ENCODE assay signal across 1 fruit fly cellular context in genomic region chrX:5524240-5524881, dm6.
A peak's percentile ranks its signal among the peaks of the same experiment; 100 is the strongest.
TF ChIP-seq lines count a peak whose summit lies in the region.

No protein-coding gene starts in this region.

TF ChIP-seq in whole organism, embryonic, 481 proteins besides CTCF, POLR2A, EP300 and RAD21 (continued from another document):
- no peak for TF ChIP-seq Ravus (GFP tag; IDR thresholded peaks at IDR 0.05; lab: Robert Waterston, UW)
- TF ChIP-seq Fer1 (GFP tag; optimal IDR thresholded peaks at IDR 0.05; lab: Kevin White, UChicago), result peak; percentile 25
- no peak for TF ChIP-seq dmrt11E (tag; optimal IDR thresholded peaks at IDR 0.05; lab: Kevin White, UChicago)
- peak; percentile 87 for TF ChIP-seq abd-A (tag; optimal IDR thresholded peaks at IDR 0.05; lab: Kevin White, UChicago)
- TF ChIP-seq hbn (GFP tag; IDR thresholded peaks at IDR 0.05; lab: Robert Waterston, UW; ENCODE audit: partially characterized antibody), result peak; percentile 66
- TF ChIP-seq MESR4 (GFP tag; optimal IDR thresholded peaks at IDR 0.05; lab: Kevin White, UChicago), result no peak
- no peak for TF ChIP-seq CrebB (tag; optimal IDR thresholded peaks at IDR 0.05; lab: Kevin White, UChicago)
- TF ChIP-seq CG8290 (GFP tag; optimal IDR thresholded peaks at IDR 0.05; lab: Kevin White, UChicago), result no peak
- peak in 1 of 2 experiments; percentile 23 for TF ChIP-seq CG8290 (tag; optimal IDR thresholded peaks at IDR 0.05; lab: Kevin White, UChicago)
- no peak for TF ChIP-seq Aef1 (GFP tag; IDR thresholded peaks at IDR 0.05; lab: Robert Waterston, UW)
- no peak for TF ChIP-seq CG7556 (GFP tag; optimal IDR thresholded peaks at IDR 0.05; lab: Kevin White, UChicago)
- peak; percentile 42 for TF ChIP-seq CG11247 (GFP tag; IDR thresholded peaks at IDR 0.05; lab: Robert Waterston, UW)
- TF ChIP-seq CG14965 (GFP tag; optimal IDR thresholded peaks at IDR 0.05; lab: Kevin White, UChicago; ENCODE audit: borderline replicate concordance), result no peak
- peak; percentile 81 for TF ChIP-seq amos (GFP tag; IDR thresholded peaks at IDR 0.05; lab: Robert Waterston, UW; ENCODE audit: partially characterized antibody)
- peak; percentile 16; the same call in 1 of the 3 replicates for TF ChIP-seq CG11695 (GFP tag; IDR thresholded peaks at IDR 0.05; lab: Robert Waterston, UW)
- TF ChIP-seq ara (GFP tag; IDR thresholded peaks at IDR 0.05; lab: Robert Waterston, UW), result no peak
- TF ChIP-seq CG2129 (GFP tag; IDR thresholded peaks at IDR 0.05; lab: Robert Waterston, UW; ENCODE audit: partially characterized antibody), result 0 out of 2 replicates have a peak, but pooled peaks have one; percentile 30
- TF ChIP-seq CG11456 (GFP tag; IDR thresholded peaks at IDR 0.05; lab: Robert Waterston, UW), result peak; percentile 69; the same call in 1 of the 3 replicates
- TF ChIP-seq chm (GFP tag; IDR thresholded peaks at IDR 0.05; lab: Robert Waterston, UW), result 0 out of 2 replicates have a peak, but pooled peaks have one; percentile 19
- peak; percentile 6; the same call in 1 of the 3 replicates for TF ChIP-seq row (GFP tag; IDR thresholded peaks at IDR 0.05; lab: Robert Waterston, UW)
- no peak for TF ChIP-seq aop (GFP tag; IDR thresholded peaks at IDR 0.05; lab: Robert Waterston, UW)
- no peak for TF ChIP-seq shn (GFP tag; optimal IDR thresholded peaks at IDR 0.05; lab: Kevin White, UChicago)
- TF ChIP-seq Side (GFP tag; optimal IDR thresholded peaks at IDR 0.05; lab: Kevin White, UChicago), result peak; percentile 9
- no peak for TF ChIP-seq CG6765 (GFP tag; optimal IDR thresholded peaks at IDR 0.05; lab: Kevin White, UChicago)
- no peak for TF ChIP-seq CG11504 (tag; optimal IDR thresholded peaks at IDR 0.05; lab: Kevin White, UChicago)
- TF ChIP-seq Atf6 (GFP tag; IDR thresholded peaks at IDR 0.05; lab: Robert Waterston, UW), result no peak
- TF ChIP-seq Rx (GFP tag; IDR thresholded peaks at IDR 0.05; lab: Robert Waterston, UW), result no peak
- no peak for TF ChIP-seq Antp (GFP tag; optimal IDR thresholded peaks at IDR 0.05; lab: Kevin White, UChicago)
- peak; percentile 35 for TF ChIP-seq D19A (tag; optimal IDR thresholded peaks at IDR 0.05; lab: Kevin White, UChicago)
- peak; percentile 23 for TF ChIP-seq fd102C (GFP tag; optimal IDR thresholded peaks at IDR 0.05; lab: Kevin White, UChicago)
- peak; percentile 97 for TF ChIP-seq CG31365 (tag; optimal IDR thresholded peaks at IDR 0.05; lab: Kevin White, UChicago)
- TF ChIP-seq pfk (GFP tag; optimal IDR thresholded peaks at IDR 0.05; lab: Kevin White, UChicago), result peak; percentile 10
- peak; percentile 95; the same call in 2 of the 3 replicates for TF ChIP-seq CG2199 (GFP tag; IDR thresholded peaks at IDR 0.05; lab: Robert Waterston, UW)
- no peak for TF ChIP-seq CG4820 (GFP tag; optimal IDR thresholded peaks at IDR 0.05; lab: Kevin White, UChicago)
- peak; percentile 78 for TF ChIP-seq Scr (GFP tag; IDR thresholded peaks at IDR 0.05; lab: Robert Waterston, UW; ENCODE audit: partially characterized antibody)
- TF ChIP-seq CG3163 (GFP tag; optimal IDR thresholded peaks at IDR 0.05; lab: Kevin White, UChicago), result no peak
- TF ChIP-seq az2 (GFP tag; optimal IDR thresholded peaks at IDR 0.05; lab: Kevin White, UChicago), result peak; percentile 9
- TF ChIP-seq H2.0 (GFP tag; IDR thresholded peaks at IDR 0.05; lab: Robert Waterston, UW), result no peak
- no peak for TF ChIP-seq corto (GFP tag; optimal IDR thresholded peaks at IDR 0.05; lab: Kevin White, UChicago)
- TF ChIP-seq CG17361 (GFP tag; IDR thresholded peaks at IDR 0.05; lab: Robert Waterston, UW), result no peak
- TF ChIP-seq nerfin-2 (GFP tag; IDR thresholded peaks at IDR 0.05; lab: Robert Waterston, UW; ENCODE audit: partially characterized antibody), result peak; percentile 92
- no peak for TF ChIP-seq crc (GFP tag; optimal IDR thresholded peaks at IDR 0.05; lab: Kevin White, UChicago)
- no peak for TF ChIP-seq E2f1 (GFP tag; IDR thresholded peaks at IDR 0.05; lab: Robert Waterston, UW)
- no peak for TF ChIP-seq CG4328 (GFP tag; optimal IDR thresholded peaks at IDR 0.05; lab: Kevin White, UChicago)
- peak; percentile 69 for TF ChIP-seq CG13287 (GFP tag; IDR thresholded peaks at IDR 0.05; lab: Robert Waterston, UW; ENCODE audit: partially characterized antibody)
- TF ChIP-seq CG1024 (GFP tag; IDR thresholded peaks at IDR 0.05; lab: Robert Waterston, UW), result no peak
- TF ChIP-seq exex (tag; optimal IDR thresholded peaks at IDR 0.05; lab: Kevin White, UChicago), result peak; percentile 50
- peak; percentile 79 for TF ChIP-seq sna (GFP tag; IDR thresholded peaks at IDR 0.05; lab: Robert Waterston, UW; ENCODE audit: partially characterized antibody)
- TF ChIP-seq CG1792 (GFP tag; optimal IDR thresholded peaks at IDR 0.05; lab: Kevin White, UChicago), result no peak
- TF ChIP-seq CG6813 (GFP tag; optimal IDR thresholded peaks at IDR 0.05; lab: Kevin White, UChicago), result peak; percentile 6
- peak; percentile 86 for TF ChIP-seq CG13894 (tag; optimal IDR thresholded peaks at IDR 0.05; lab: Kevin White, UChicago)
- no peak for TF ChIP-seq CG11093 (GFP tag; IDR thresholded peaks at IDR 0.05; lab: Robert Waterston, UW)
- peak; percentile 94 for TF ChIP-seq CG6791 (GFP tag; IDR thresholded peaks at IDR 0.05; lab: Robert Waterston, UW; ENCODE audit: partially characterized antibody)
- TF ChIP-seq CG7928 (GFP tag; optimal IDR thresholded peaks at IDR 0.05; lab: Kevin White, UChicago), result no peak
- TF ChIP-seq CG12155 (GFP tag; optimal IDR thresholded peaks at IDR 0.05; lab: Kevin White, UChicago), result no peak
- TF ChIP-seq NC2β (GFP tag; optimal IDR thresholded peaks at IDR 0.05; lab: Kevin White, UChicago), result no peak
- TF ChIP-seq H15 (GFP tag; IDR thresholded peaks at IDR 0.05; lab: Robert Waterston, UW), result no peak
- TF ChIP-seq lov (optimal IDR thresholded peaks at IDR 0.05; lab: Kevin White, UChicago), result no peak
- 0 out of 3 replicates have a peak, but pooled peaks have one; percentile 9 for TF ChIP-seq lov (GFP tag; IDR thresholded peaks at IDR 0.05; lab: Robert Waterston, UW)
- TF ChIP-seq CG9797 (GFP tag; optimal IDR thresholded peaks at IDR 0.05; lab: Kevin White, UChicago), result no peak
- TF ChIP-seq ci (GFP tag; IDR thresholded peaks at IDR 0.05; lab: Robert Waterston, UW), result no peak; the same call in 2 of the 3 replicates
- TF ChIP-seq CG17829 (tag; optimal IDR thresholded peaks at IDR 0.05; lab: Kevin White, UChicago), result peak; percentile 2
- TF ChIP-seq Xrp1 (GFP tag; IDR thresholded peaks at IDR 0.05; lab: Robert Waterston, UW), result peak; percentile 23; the same call in 1 of the 2 replicates
- TF ChIP-seq zen2 (GFP tag; IDR thresholded peaks at IDR 0.05; lab: Robert Waterston, UW; ENCODE audit: partially characterized antibody), result peak; percentile 92
- TF ChIP-seq MTF-1 (GFP tag; optimal IDR thresholded peaks at IDR 0.05; lab: Kevin White, UChicago; ENCODE audit: borderline replicate concordance), result no peak
- peak; percentile 93 for TF ChIP-seq Opbp (GFP tag; IDR thresholded peaks at IDR 0.05; lab: Robert Waterston, UW; ENCODE audit: partially characterized antibody)
- no peak for TF ChIP-seq CG12104 (GFP tag; optimal IDR thresholded peaks at IDR 0.05; lab: Kevin White, UChicago)
- no peak for TF ChIP-seq CG8089 (GFP tag; optimal IDR thresholded peaks at IDR 0.05; lab: Kevin White, UChicago)
- TF ChIP-seq ro (GFP tag; IDR thresholded peaks at IDR 0.05; lab: Robert Waterston, UW), result no peak
- no peak for TF ChIP-seq ab (GFP tag; optimal IDR thresholded peaks at IDR 0.05; lab: Kevin White, UChicago)
- TF ChIP-seq CG11085 (GFP tag; IDR thresholded peaks at IDR 0.05; lab: Robert Waterston, UW), result no peak
- no peak for TF ChIP-seq Mes4 (GFP tag; optimal IDR thresholded peaks at IDR 0.05; lab: Kevin White, UChicago)
- no peak for TF ChIP-seq tgo (GFP tag; IDR thresholded peaks at IDR 0.05; lab: Robert Waterston, UW)
- peak; percentile 83 for TF ChIP-seq ato (GFP tag; IDR thresholded peaks at IDR 0.05; lab: Robert Waterston, UW; ENCODE audit: partially characterized antibody)
- peak; percentile 43 for TF ChIP-seq CG32532 (GFP tag; IDR thresholded peaks at IDR 0.05; lab: Robert Waterston, UW)
- no peak for TF ChIP-seq dysf (GFP tag; IDR thresholded peaks at IDR 0.05; lab: Robert Waterston, UW)
- no peak for TF ChIP-seq CG9817 (tag; optimal IDR thresholded peaks at IDR 0.05; lab: Kevin White, UChicago)
- TF ChIP-seq z (GFP tag; IDR thresholded peaks at IDR 0.05; lab: Robert Waterston, UW), result no peak
- no peak for TF ChIP-seq Ets65A (GFP tag; lab: Kevin White, UChicago)
- TF ChIP-seq CG4404 (GFP tag; IDR thresholded peaks at IDR 0.05; lab: Robert Waterston, UW), result no peak
- TF ChIP-seq CG8924 (tag; optimal IDR thresholded peaks at IDR 0.05; lab: Kevin White, UChicago), result no peak
- no peak for TF ChIP-seq usp (GFP tag; optimal IDR thresholded peaks at IDR 0.05; lab: Kevin White, UChicago)
- TF ChIP-seq Kr (GFP tag; optimal IDR thresholded peaks at IDR 0.05; lab: Kevin White, UChicago), result no peak
- peak; percentile 7 for TF ChIP-seq HmgD (GFP tag; optimal IDR thresholded peaks at IDR 0.05; lab: Kevin White, UChicago)
- TF ChIP-seq CG10462 (GFP tag; optimal IDR thresholded peaks at IDR 0.05; lab: Kevin White, UChicago), result no peak
- TF ChIP-seq dpn (GFP tag; optimal IDR thresholded peaks at IDR 0.05; lab: Kevin White, UChicago), result peak in 1 of 2 experiments; percentile 11
- TF ChIP-seq CG5180 (GFP tag; optimal IDR thresholded peaks at IDR 0.05; lab: Kevin White, UChicago), result no peak
- 0 out of 3 replicates have a peak, but pooled peaks have one; percentile 4 for TF ChIP-seq gce (GFP tag; IDR thresholded peaks at IDR 0.05; lab: Robert Waterston, UW)
- no peak for TF ChIP-seq h (optimal IDR thresholded peaks at IDR 0.05; lab: Kevin White, UChicago)
- TF ChIP-seq lmd (GFP tag; IDR thresholded peaks at IDR 0.05; lab: Robert Waterston, UW), result no peak; the same call in 1 of the 2 replicates
- TF ChIP-seq CG15514 (GFP tag; optimal IDR thresholded peaks at IDR 0.05; lab: Kevin White, UChicago), result peak; percentile 39
- peak; percentile 87 for TF ChIP-seq CG16813 (GFP tag; IDR thresholded peaks at IDR 0.05; lab: Robert Waterston, UW; ENCODE audit: partially characterized antibody)
- no peak for TF ChIP-seq CG10565 (GFP tag; optimal IDR thresholded peaks at IDR 0.05; lab: Kevin White, UChicago)
- peak; percentile 25 for TF ChIP-seq p53 (GFP tag; optimal IDR thresholded peaks at IDR 0.05; lab: Kevin White, UChicago)
- peak; percentile 35; the same call in 1 of the 3 replicates for TF ChIP-seq so (GFP tag; IDR thresholded peaks at IDR 0.05; lab: Robert Waterston, UW)
- peak; percentile 66; the same call in 2 of the 3 replicates for TF ChIP-seq CG34224 (GFP tag; IDR thresholded peaks at IDR 0.05; lab: Robert Waterston, UW; ENCODE audit: partially characterized antibody)
TF ChIP-seq in whole organism, embryonic: peak in this region for 105.
